Fruit fly (Drosophila melanogaster): ENCODE measurements around the gene CG14052.

Gene CG14052

dm6 chrX:2212327-2212820, 11.2 kb upstream of the CG14052 start:
- no peak for TF ChIP-seq CG12768 (GFP tag; optimal IDR thresholded peaks at IDR 0.05)
- TF ChIP-seq bab1 (GFP tag; optimal IDR thresholded peaks at IDR 0.05), result no peak
- TF ChIP-seq CG33017 (tag; optimal IDR thresholded peaks at IDR 0.05), result no peak
- no peak for TF ChIP-seq pad (GFP tag; optimal IDR thresholded peaks at IDR 0.05)
- TF ChIP-seq cnc (optimal IDR thresholded peaks at IDR 0.05), result no peak
- no peak for TF ChIP-seq CG7045 (GFP tag; optimal IDR thresholded peaks at IDR 0.05)
- peak; percentile 12 for TF ChIP-seq CG14711 (tag; optimal IDR thresholded peaks at IDR 0.05)
- TF ChIP-seq CG1620 (GFP tag; optimal IDR thresholded peaks at IDR 0.05), result no peak
- TF ChIP-seq Hr96 (GFP tag; optimal IDR thresholded peaks at IDR 0.05), result peak; percentile 17

dm6 chrX:2213759-2214406, 9.7 kb upstream of the CG14052 start, which contains the start of gene SmydA-8:
SmydA-8 (minus strand) TSS chrX:2213809.
- TF ChIP-seq Crg-1 (GFP tag; optimal IDR thresholded peaks at IDR 0.05), result no peak
- peak; percentile 31 for TF ChIP-seq bab1 (GFP tag; optimal IDR thresholded peaks at IDR 0.05)
- no peak for TF ChIP-seq pad (GFP tag; optimal IDR thresholded peaks at IDR 0.05)
- no peak for TF ChIP-seq CG7045 (GFP tag; optimal IDR thresholded peaks at IDR 0.05)
- TF ChIP-seq tj (GFP tag; optimal IDR thresholded peaks at IDR 0.05), result no peak
- TF ChIP-seq kay (GFP tag; ENCODE audit: borderline replicate concordance), result peak; percentile 45
- no peak for TF ChIP-seq toe (GFP tag; optimal IDR thresholded peaks at IDR 0.05)
- no peak for TF ChIP-seq ovo (GFP tag; optimal IDR thresholded peaks at IDR 0.05)
- TF ChIP-seq CG14711 (tag; optimal IDR thresholded peaks at IDR 0.05), result no peak

- TF ChIP-seq CG1620 (GFP tag; optimal IDR thresholded peaks at IDR 0.05), result no peak
Measured at dm6 chrX:2218455-2218854, 5.1 kb upstream of the CG14052 start.

- TF ChIP-seq CG14711 (tag; optimal IDR thresholded peaks at IDR 0.05) (no peak), CG11617 (GFP tag; optimal IDR thresholded peaks at IDR 0.05) (no peak), CG12768 (GFP tag; optimal IDR thresholded peaks at IDR 0.05) (no peak), bab1 (GFP tag; optimal IDR thresholded peaks at IDR 0.05) (no peak), CG7045 (GFP tag; optimal IDR thresholded peaks at IDR 0.05) (no peak), toe (GFP tag; optimal IDR thresholded peaks at IDR 0.05) (no peak), ovo (GFP tag; optimal IDR thresholded peaks at IDR 0.05) (no peak), Clk (GFP tag; optimal IDR thresholded peaks at IDR 0.05) (no peak), Crg-1 (GFP tag; optimal IDR thresholded peaks at IDR 0.05) (no peak), Mnt (GFP tag; optimal IDR thresholded peaks at IDR 0.05) (no peak), CG5204 (GFP tag; optimal IDR thresholded peaks at IDR 0.05) (no peak), CG1620 (GFP tag; optimal IDR thresholded peaks at IDR 0.05) (no peak), kay (GFP tag; ENCODE audit: borderline replicate concordance) (no peak), CG7101 (tag; optimal IDR thresholded peaks at IDR 0.05) (no peak), pad (GFP tag; optimal IDR thresholded peaks at IDR 0.05) (no peak), Hr96 (GFP tag; optimal IDR thresholded peaks at IDR 0.05) (no peak), tj (GFP tag; optimal IDR thresholded peaks at IDR 0.05) (no peak), cnc (optimal IDR thresholded peaks at IDR 0.05) (no peak), cic (GFP tag; optimal IDR thresholded peaks at IDR 0.05) (no peak), CG33017 (tag; optimal IDR thresholded peaks at IDR 0.05) (no peak)
Measured at dm6 chrX:2219246-2219645, 4.3 kb upstream of the CG14052 start.

- TF ChIP-seq tj (GFP tag; optimal IDR thresholded peaks at IDR 0.05), result no peak
- no peak for TF ChIP-seq CG7045 (GFP tag; optimal IDR thresholded peaks at IDR 0.05)
- TF ChIP-seq cic (GFP tag; optimal IDR thresholded peaks at IDR 0.05), result no peak
- no peak for TF ChIP-seq kay (GFP tag; ENCODE audit: borderline replicate concordance)
- TF ChIP-seq Clk (GFP tag; optimal IDR thresholded peaks at IDR 0.05), result no peak
Measured at dm6 chrX:2219899-2220298, 3.7 kb upstream of the CG14052 start.

- TF ChIP-seq CG11617 (GFP tag; optimal IDR thresholded peaks at IDR 0.05) (no peak), cic (GFP tag; optimal IDR thresholded peaks at IDR 0.05) (no peak), toe (GFP tag; optimal IDR thresholded peaks at IDR 0.05) (no peak), Mnt (GFP tag; optimal IDR thresholded peaks at IDR 0.05) (no peak), CG12768 (GFP tag; optimal IDR thresholded peaks at IDR 0.05) (no peak), bab1 (GFP tag; optimal IDR thresholded peaks at IDR 0.05) (no peak), CG5204 (GFP tag; optimal IDR thresholded peaks at IDR 0.05) (no peak), Hr96 (GFP tag; optimal IDR thresholded peaks at IDR 0.05) (no peak), CG7101 (tag; optimal IDR thresholded peaks at IDR 0.05) (no peak), Clk (GFP tag; optimal IDR thresholded peaks at IDR 0.05) (no peak), pad (GFP tag; optimal IDR thresholded peaks at IDR 0.05) (no peak), kay (GFP tag; ENCODE audit: borderline replicate concordance) (no peak), CG7045 (GFP tag; optimal IDR thresholded peaks at IDR 0.05) (no peak)
Measured at dm6 chrX:2221598-2221997, 2.0 kb upstream of the CG14052 start.

- TF ChIP-seq CG11617 (GFP tag; optimal IDR thresholded peaks at IDR 0.05) (peak; percentile 91), bab1 (GFP tag; optimal IDR thresholded peaks at IDR 0.05) (peak; percentile 97), CG7045 (GFP tag; optimal IDR thresholded peaks at IDR 0.05) (peak; percentile 84), CG14711 (tag; optimal IDR thresholded peaks at IDR 0.05) (peak; percentile 89), CG5204 (GFP tag; optimal IDR thresholded peaks at IDR 0.05) (no peak), CG7101 (tag; optimal IDR thresholded peaks at IDR 0.05) (peak; percentile 92), cic (GFP tag; optimal IDR thresholded peaks at IDR 0.05) (peak; percentile 82), cnc (optimal IDR thresholded peaks at IDR 0.05) (no peak), toe (GFP tag; optimal IDR thresholded peaks at IDR 0.05) (peak; percentile 90), Mnt (GFP tag; optimal IDR thresholded peaks at IDR 0.05) (peak; percentile 87), Hr96 (GFP tag; optimal IDR thresholded peaks at IDR 0.05) (peak; percentile 96), kay (GFP tag; ENCODE audit: borderline replicate concordance) (no peak), CG12768 (GFP tag; optimal IDR thresholded peaks at IDR 0.05) (peak; percentile 89), tj (GFP tag; optimal IDR thresholded peaks at IDR 0.05) (peak; percentile 86), pad (GFP tag; optimal IDR thresholded peaks at IDR 0.05) (peak; percentile 92), Clk (GFP tag; optimal IDR thresholded peaks at IDR 0.05) (peak; percentile 81), ovo (GFP tag; optimal IDR thresholded peaks at IDR 0.05) (peak; percentile 41), Crg-1 (GFP tag; optimal IDR thresholded peaks at IDR 0.05) (peak; percentile 74), CG33017 (tag; optimal IDR thresholded peaks at IDR 0.05) (peak; percentile 74), CG1620 (GFP tag; optimal IDR thresholded peaks at IDR 0.05) (peak; percentile 96)
Measured at dm6 chrX:2222181-2222790, 1.3 kb upstream of the CG14052 start, which contains the start of gene Vinc. Vinc (minus strand) TSS chrX:2222567.

All from whole organism, adult.